Fruit fly (Drosophila melanogaster): ENCODE results near the gene CG31949.

CG31949 gene

dm6 chr2L:2299803-2300202 is at the start of gene CG31949:
Gene CG31949 (plus strand): TSS chr2L:2300103.
- TF ChIP-seq net (GFP tag; optimal IDR thresholded peaks at IDR 0.05): no peak
- no peak for TF ChIP-seq CG11902 (GFP tag; optimal IDR thresholded peaks at IDR 0.05)
- TF ChIP-seq Eip75B (GFP tag; optimal IDR thresholded peaks at IDR 0.05): no peak

dm6 chr2L:2251175-2251574 is 48.7 kb upstream of the CG31949 start, which contains the start of gene Ser12:
Gene Ser12 (minus strand): TSS chr2L:2251275.
- TF ChIP-seq OdsH (GFP tag; optimal IDR thresholded peaks at IDR 0.05) (no peak), Sox102F (GFP tag; optimal IDR thresholded peaks at IDR 0.05) (no peak), Ets21C (GFP tag; optimal IDR thresholded peaks at IDR 0.05) (no peak), Hr38 (GFP tag; optimal IDR thresholded peaks at IDR 0.05) (no peak), CG31627 (GFP tag; optimal IDR thresholded peaks at IDR 0.05) (no peak), CG4318 (GFP tag; optimal IDR thresholded peaks at IDR 0.05) (no peak), cyc (GFP tag; optimal IDR thresholded peaks at IDR 0.05) (no peak), CG8119 (GFP tag; IDR thresholded peaks at IDR 0.05) (no peak), CG3919 (GFP tag; optimal IDR thresholded peaks at IDR 0.05) (no peak), ss (GFP tag; optimal IDR thresholded peaks at IDR 0.05) (no peak), CG6808 (GFP tag; optimal IDR thresholded peaks at IDR 0.05) (no peak), vri (GFP tag; optimal IDR thresholded peaks at IDR 0.05) (no peak), Lpt (GFP tag; optimal IDR thresholded peaks at IDR 0.05) (no peak), Smox (GFP tag; optimal IDR thresholded peaks at IDR 0.05) (no peak), fkh (GFP tag; optimal IDR thresholded peaks at IDR 0.05) (no peak), CG11294 (GFP tag; IDR thresholded peaks at IDR 0.05) (no peak), fd59A (GFP tag; optimal IDR thresholded peaks at IDR 0.05) (no peak), CG10631 (GFP tag; optimal IDR thresholded peaks at IDR 0.05) (no peak)

dm6 chr2L:2252241-2252640 is 47.7 kb upstream of the CG31949 start, which contains the start of gene CG17239:
Gene CG17239 (minus strand): TSS chr2L:2252341.
- TF ChIP-seq CG31627 (GFP tag; optimal IDR thresholded peaks at IDR 0.05): no peak
- no peak for TF ChIP-seq Eip93F (GFP tag; optimal IDR thresholded peaks at IDR 0.05)
- no peak for TF ChIP-seq CG7368 (GFP tag; optimal IDR thresholded peaks at IDR 0.05)
- TF ChIP-seq vri (GFP tag; optimal IDR thresholded peaks at IDR 0.05): no peak
- TF ChIP-seq CG11294 (GFP tag; IDR thresholded peaks at IDR 0.05): no peak
- TF ChIP-seq CG6276 (GFP tag; optimal IDR thresholded peaks at IDR 0.05): no peak
- TF ChIP-seq fkh (GFP tag; optimal IDR thresholded peaks at IDR 0.05): no peak
- no peak for TF ChIP-seq Ets96B (tag; optimal IDR thresholded peaks at IDR 0.05)
- TF ChIP-seq eg (GFP tag; IDR thresholded peaks at IDR 0.05): no peak

dm6 chr2L:2252745-2253144 is 47.2 kb upstream of the CG31949 start, which contains the start of gene CG17234:
Gene CG17234 (plus strand): TSS chr2L:2253045.
- TF ChIP-seq CG11762 (GFP tag; optimal IDR thresholded peaks at IDR 0.05; ENCODE audit: insufficient read depth): no peak
- TF ChIP-seq CG10631 (GFP tag; optimal IDR thresholded peaks at IDR 0.05): no peak
- TF ChIP-seq CG10669 (GFP tag; optimal IDR thresholded peaks at IDR 0.05): no peak
- TF ChIP-seq CG9139 (GFP tag; optimal IDR thresholded peaks at IDR 0.05): no peak
- TF ChIP-seq fd85E (GFP tag; optimal IDR thresholded peaks at IDR 0.05): no peak
- no peak for TF ChIP-seq salr (GFP tag; optimal IDR thresholded peaks at IDR 0.05)
- TF ChIP-seq CG31627 (GFP tag; optimal IDR thresholded peaks at IDR 0.05): no peak
- no peak for TF ChIP-seq Lpt (GFP tag; optimal IDR thresholded peaks at IDR 0.05)
- no peak for TF ChIP-seq fd59A (GFP tag; optimal IDR thresholded peaks at IDR 0.05)

- TF ChIP-seq Blimp-1 (GFP tag; optimal IDR thresholded peaks at IDR 0.05): no peak
- no peak for TF ChIP-seq Eip93F (GFP tag; optimal IDR thresholded peaks at IDR 0.05)
- no peak for TF ChIP-seq Hr4 (GFP tag; optimal IDR thresholded peaks at IDR 0.05)
- no peak for TF ChIP-seq Met (GFP tag; optimal IDR thresholded peaks at IDR 0.05)
- TF ChIP-seq achi (GFP tag; optimal IDR thresholded peaks at IDR 0.05): no peak
- no peak for TF ChIP-seq Hr39 (GFP tag; optimal IDR thresholded peaks at IDR 0.05)
- no peak for TF ChIP-seq CG10669 (GFP tag; optimal IDR thresholded peaks at IDR 0.05)
- TF ChIP-seq Ets96B (tag; optimal IDR thresholded peaks at IDR 0.05): no peak
These were observed 45.0 kb upstream of the CG31949 start, which contains the start of gene Send1 for dm6 chr2L:2254950-2255349. Gene Send1 (minus strand): TSS chr2L:2255050.

Data from whole organism, prepupa.